Worm (Caenorhabditis elegans) whole organism, L1 larva: ENCODE results near the gene fkh-8.

ENCODE experiments used
- C16A3.4 ChIP-seq: fragments of 150-350 bp; optimal IDR thresholded peaks from 2 replicates; lab custom pipeline; 2014; ENCODE audit warnings: missing biosample characterization, missing genetic modification characterization
- C34B4.2 ChIP-seq: sonication (generic microtip); optimal IDR thresholded peaks from 2 replicates; lab custom pipeline; 2017; ENCODE audit warnings: mild to moderate bottlenecking, missing genetic modification characterization, missing compliant biosample characterization
- Y116A8C.19 ChIP-seq: sonication (generic microtip); optimal IDR thresholded peaks from 2 replicates; lab custom pipeline; 2016; ENCODE audit warnings: missing compliant biosample characterization, missing genetic modification characterization, borderline replicate concordance
- aha-1 ChIP-seq: fragments of 150-350 bp; optimal IDR thresholded peaks from 2 replicates; lab custom pipeline; 2014; ENCODE audit warnings: missing biosample characterization, missing genetic modification characterization
- aly-2 ChIP-seq: fragments of 150-350 bp; optimal IDR thresholded peaks from 2 replicates; lab custom pipeline; 2014; ENCODE audit warnings: missing biosample characterization, missing genetic modification characterization
- ama-1 ChIP-seq: fragments of 150-350 bp; optimal IDR thresholded peaks from 2 replicates; lab custom pipeline; 2014
- blmp-1 ChIP-seq: fragments of 150-350 bp; optimal IDR thresholded peaks from 2 replicates; lab custom pipeline; 2014; ENCODE audit warnings: missing biosample characterization, missing genetic modification characterization
- ceh-82 ChIP-seq, 3 experiments: fragments of 150-350 bp in 1 of 3; sonication (generic microtip) in 2 of 3; optimal IDR thresholded peaks; 2 replicates each; lab custom pipeline; 2014 to 2017; ENCODE audit warnings: missing biosample characterization in 3 of 3, missing genetic modification characterization in 3 of 3
- ceh-88 ChIP-seq: fragments of 200-800 bp; sonication (Bioruptor generic); IDR thresholded peaks from 2 replicates; pipeline ENCODE4 v1.3.6; 2022; ENCODE audit warnings: missing genetic modification characterization, missing compliant biosample characterization
- dsc-1 ChIP-seq: sonication (generic microtip); optimal IDR thresholded peaks from 2 replicates; lab custom pipeline; 2016; ENCODE audit warnings: mild to moderate bottlenecking, missing genetic modification characterization, missing compliant biosample characterization
- elt-3 ChIP-seq, 6 experiments: fragments of 150-350 bp in 1 of 6; sonication (generic microtip); optimal IDR thresholded peaks; 2 replicates each; lab custom pipeline; 2017 to 2018; ENCODE audit warnings: missing biosample characterization in 6 of 6, missing genetic modification characterization in 6 of 6, inconsistent platforms in 1 of 6
- fkh-10 ChIP-seq: sonication (generic microtip); optimal IDR thresholded peaks from 2 replicates; lab custom pipeline; 2017; ENCODE audit warnings: missing biosample characterization, missing genetic modification reagents, missing genetic modification characterization
- fkh-4 ChIP-seq: sonication (generic microtip); optimal IDR thresholded peaks from 2 replicates; lab custom pipeline; 2016; ENCODE audit warnings: missing compliant biosample characterization, missing genetic modification characterization, borderline replicate concordance
- hlh-4 ChIP-seq: sonication (generic microtip); optimal IDR thresholded peaks from 2 replicates; lab custom pipeline; 2016; ENCODE audit warnings: mild to moderate bottlenecking, missing genetic modification characterization, missing compliant biosample characterization
- jun-1 ChIP-seq: fragments of 150-350 bp; optimal IDR thresholded peaks from 2 replicates; lab custom pipeline; 2014; ENCODE audit warnings: missing biosample characterization, missing genetic modification reagents, missing genetic modification characterization
- lin-13 ChIP-seq: fragments of 150-350 bp; optimal IDR thresholded peaks from 2 replicates; lab custom pipeline; 2014; ENCODE audit warnings: missing biosample characterization, missing genetic modification reagents, missing genetic modification characterization
- lin-14 ChIP-seq: fragments of 200-800 bp; sonication (Bioruptor generic); optimal IDR thresholded peaks from 2 replicates; lab custom pipeline; 2018; ENCODE audit warnings: mild to moderate bottlenecking, missing genetic modification characterization, moderate library complexity, missing compliant biosample characterization
- lin-15B ChIP-seq: fragments of 150-350 bp; sonication (generic microtip); optimal IDR thresholded peaks from 3 replicates; lab custom pipeline; 2014; ENCODE audit warnings: missing biosample characterization, missing genetic modification characterization
- mef-2 ChIP-seq: fragments of 150-350 bp; optimal IDR thresholded peaks from 2 replicates; lab custom pipeline; 2014; ENCODE audit warnings: missing biosample characterization, missing genetic modification characterization
- mep-1 ChIP-seq: fragments of 150-350 bp; optimal IDR thresholded peaks from 2 replicates; lab custom pipeline; 2014; ENCODE audit warnings: missing biosample characterization, missing genetic modification characterization
- nhr-237 ChIP-seq: fragments of 150-350 bp; optimal IDR thresholded peaks from 2 replicates; lab custom pipeline; 2014; ENCODE audit warnings: missing biosample characterization, missing genetic modification characterization
- nhr-28 ChIP-seq: fragments of 150-350 bp; optimal IDR thresholded peaks from 2 replicates; lab custom pipeline; 2014; ENCODE audit warnings: missing biosample characterization, missing genetic modification characterization
- nhr-47 ChIP-seq: sonication (generic microtip); optimal IDR thresholded peaks from 2 replicates; lab custom pipeline; 2016; ENCODE audit warnings: mild to moderate bottlenecking, missing genetic modification characterization, moderate library complexity, missing compliant biosample characterization
- nhr-85 ChIP-seq: sonication (generic microtip); peaks from one replicate; lab custom pipeline; 2016; ENCODE audit warnings: missing genetic modification characterization, inconsistent platforms, missing compliant biosample characterization
- nhr-90 ChIP-seq: sonication (generic microtip); optimal IDR thresholded peaks from 2 replicates; lab custom pipeline; 2016; ENCODE audit warnings: mild to moderate bottlenecking, missing genetic modification characterization, missing compliant biosample characterization; ENCODE audit not compliant: poor library complexity
- pax-3 ChIP-seq: fragments of 200-800 bp; sonication (Bioruptor generic); optimal IDR thresholded peaks from 2 replicates; lab custom pipeline; 2018; ENCODE audit warnings: mild to moderate bottlenecking, missing genetic modification characterization, moderate library complexity, missing compliant biosample characterization
- rnt-1 ChIP-seq: sonication (generic microtip); optimal IDR thresholded peaks from 2 replicates; lab custom pipeline; 2016; ENCODE audit warnings: mild to moderate bottlenecking, missing genetic modification characterization, moderate library complexity, missing compliant biosample characterization
- snpc-4 ChIP-seq: fragments of 150-350 bp; optimal IDR thresholded peaks from 2 replicates; lab custom pipeline; 2014; ENCODE audit warnings: missing biosample characterization, missing genetic modification characterization
- sptf-1 ChIP-seq: fragments of 150-350 bp; optimal IDR thresholded peaks from 2 replicates; lab custom pipeline; 2014; ENCODE audit warnings: missing biosample characterization, missing genetic modification characterization
- sup-37 ChIP-seq: fragments of 200-800 bp; sonication (Bioruptor generic); optimal IDR thresholded peaks from 2 replicates; lab custom pipeline; 2018; ENCODE audit warnings: mild to moderate bottlenecking, missing genetic modification characterization, missing compliant biosample characterization
- swsn-7 ChIP-seq: sonication (generic microtip); optimal IDR thresholded peaks from 2 replicates; lab custom pipeline; 2016; ENCODE audit warnings: missing genetic modification characterization, missing compliant biosample characterization
- tbx-2 ChIP-seq: sonication (generic microtip); optimal IDR thresholded peaks from 2 replicates; lab custom pipeline; 2016; ENCODE audit warnings: missing genetic modification characterization, missing compliant biosample characterization
- unc-130 ChIP-seq: fragments of 150-350 bp; optimal IDR thresholded peaks from 2 replicates; lab custom pipeline; 2017; ENCODE audit warnings: missing biosample characterization, missing genetic modification characterization, inconsistent platforms
- unc-86 ChIP-seq: sonication (generic microtip); optimal IDR thresholded peaks from 2 replicates; lab custom pipeline; 2016; ENCODE audit warnings: missing genetic modification characterization, missing compliant biosample characterization
- vab-15 ChIP-seq: sonication (generic microtip); optimal IDR thresholded peaks from 2 replicates; lab custom pipeline; 2017; ENCODE audit warnings: missing genotype, mild to moderate bottlenecking, missing genetic modification characterization, missing compliant biosample characterization
- zag-1 ChIP-seq: fragments of 150-350 bp; optimal IDR thresholded peaks from 2 replicates; lab custom pipeline; 2014; ENCODE audit warnings: missing biosample characterization, missing genetic modification characterization
- ztf-11 ChIP-seq, 2 experiments: sonication (generic microtip); optimal IDR thresholded peaks; 2 replicates each; lab custom pipeline; 2016 to 2017; ENCODE audit warnings: missing genetic modification characterization in 2 of 2, missing biosample characterization in 1 of 2, missing compliant biosample characterization in 1 of 2

The fkh-8 gene

ce11 chrII:6226995-6227394 lies 35.8 kb upstream of the fkh-8 start, which contains the start of gene srsy-2:
Gene srsy-2, minus strand, starts transcription at chrII:6227095.
- TF ChIP-seq rnt-1 (tag; lab: Kevin White, UChicago) (no peak), lin-13 (GFP tag; lab: Kevin White, UChicago) (no peak), unc-86 (tag; lab: Kevin White, UChicago) (peak; percentile 15), ztf-11 (tag; optimal IDR thresholded peaks at IDR 0.05; lab: Kevin White, UChicago) (no peak), aly-2 (no peak), lin-14 (GFP tag; lab: Kevin White, UChicago) (peak; percentile 36)

DNA sequence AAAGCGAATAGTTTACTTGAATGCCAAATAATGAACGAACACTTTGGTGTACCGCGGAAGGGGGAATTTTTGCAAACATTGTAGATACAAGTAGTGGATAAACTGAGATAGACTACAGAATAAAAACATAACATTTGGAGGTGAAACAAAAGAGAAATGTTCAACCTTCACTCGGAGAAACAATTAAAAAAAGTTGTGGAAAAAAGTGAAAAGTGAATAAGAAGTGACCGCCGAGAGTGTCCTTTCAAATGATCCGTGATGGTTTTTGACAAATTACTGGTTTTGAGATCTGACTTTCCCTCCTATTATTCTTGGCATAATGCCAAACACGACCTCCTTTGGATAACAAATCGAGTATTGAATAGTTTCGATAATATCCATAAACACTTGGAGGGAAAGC lies 32.6 kb upstream of the fkh-8 start:
- TF ChIP-seq rnt-1 (tag; lab: Kevin White, UChicago) (no peak), blmp-1 (peak; percentile 81), nhr-85 (tag; lab: Kevin White, UChicago) (peak; percentile 57), fkh-4 (no peak)

DNA sequence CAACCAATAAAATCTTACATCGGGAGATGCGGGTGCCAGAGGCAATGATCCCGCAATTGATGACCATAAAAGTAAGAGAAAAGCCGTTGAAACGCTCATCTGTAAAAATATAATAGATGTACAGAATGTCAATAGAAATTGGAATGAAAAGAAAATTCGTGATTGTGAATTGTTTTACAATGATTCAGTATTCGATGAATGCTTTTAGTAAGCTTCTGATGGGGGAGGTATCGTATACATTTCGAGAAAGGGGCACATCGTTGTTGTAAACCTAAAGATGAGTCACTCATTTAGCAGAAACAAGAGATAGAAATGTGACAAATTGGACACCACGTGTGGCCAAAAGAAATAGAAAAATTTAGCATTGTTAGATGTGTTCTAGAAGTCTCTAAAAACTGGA lies 31.4 kb upstream of the fkh-8 start, which contains the start of gene C30B5.6:
C30B5.6 (minus strand) TSS at position 101 of the 400 bp plus-strand sequence.
- TF ChIP-seq ceh-88, result no peak
- no peak for TF ChIP-seq dsc-1 (tag; lab: Kevin White, UChicago)
- no peak for TF ChIP-seq hlh-4 (tag; lab: Kevin White, UChicago)
- no peak for TF ChIP-seq sptf-1
- no peak for TF ChIP-seq nhr-28 (tag; lab: Kevin White, UChicago)
- TF ChIP-seq unc-86 (tag; lab: Kevin White, UChicago), result no peak
- TF ChIP-seq ama-1 (lab: Kevin White, UChicago), result no peak
- TF ChIP-seq nhr-90 (tag; lab: Kevin White, UChicago), result no peak
- TF ChIP-seq Y116A8C.19 (tag; lab: Kevin White, UChicago), result no peak
- no peak for TF ChIP-seq nhr-237 (tag; lab: Kevin White, UChicago)
- TF ChIP-seq C16A3.4 (tag; lab: Kevin White, UChicago), result no peak
- TF ChIP-seq tbx-2, result no peak
- TF ChIP-seq snpc-4 (tag; lab: Kevin White, UChicago), result no peak
- no peak for TF ChIP-seq elt-3 (tag; optimal IDR thresholded peaks at IDR 0.05; lab: Kevin White, UChicago)
- no peak for TF ChIP-seq lin-15B (tag; lab: Kevin White, UChicago)
- no peak for TF ChIP-seq aha-1
- no peak for TF ChIP-seq jun-1 (tag; lab: Kevin White, UChicago)

- TF ChIP-seq vab-15 (tag; lab: Kevin White, UChicago) (no peak), C34B4.2 (no peak), pax-3 (tag; lab: Kevin White, UChicago) (no peak), mef-2 (tag; lab: Kevin White, UChicago) (no peak), swsn-7 (tag; lab: Kevin White, UChicago) (no peak), aha-1 (no peak), mep-1 (tag; lab: Kevin White, UChicago) (no peak), ceh-82 (tag; optimal IDR thresholded peaks at IDR 0.05; lab: Kevin White, UChicago) (no peak), lin-13 (GFP tag; lab: Kevin White, UChicago) (no peak), jun-1 (tag; lab: Kevin White, UChicago) (no peak), sup-37 (GFP tag; lab: Kevin White, UChicago) (no peak), unc-130 (tag; lab: Kevin White, UChicago) (no peak), nhr-47 (no peak), fkh-10 (GFP tag; lab: Kevin White, UChicago) (no peak), zag-1 (tag; lab: Kevin White, UChicago) (no peak)
These were observed 30.3 kb upstream of the fkh-8 start for ce11 chrII:6221470-6221869.
